Fruit fly (Drosophila melanogaster) whole organism, embryonic: ENCODE measurements around the gene CG14515.

Experiments used
- ATbp ChIP-seq: fragments of 200-800 bp; sonication (Bioruptor generic); optimal IDR thresholded peaks from 2 replicates; lab custom pipeline; 2017; ENCODE audit warnings: missing biosample characterization, mild to moderate bottlenecking, missing genetic modification characterization, missing genetic modification reagents
- B-H1 ChIP-seq: fragments of 200-800 bp; sonication (Bioruptor generic); IDR thresholded peaks from 3 replicates; pipeline ENCODE4 v1.3.6; 2022; ENCODE audit warnings: missing biosample characterization, missing genetic modification characterization
- CG11504 ChIP-seq: fragments of 200-800 bp; sonication (Bioruptor generic); optimal IDR thresholded peaks from 3 replicates; lab custom pipeline; 2019; ENCODE audit warnings: missing biosample characterization, mild to moderate bottlenecking, missing genetic modification characterization, moderate library complexity
- CG12219 ChIP-seq: fragments of 200-800 bp; sonication (Bioruptor generic); optimal IDR thresholded peaks from 3 replicates; lab custom pipeline; 2018; ENCODE audit warnings: missing biosample characterization, mild to moderate bottlenecking, missing genetic modification characterization
- CG12236 ChIP-seq: fragments of 200-800 bp; sonication (Bioruptor generic); optimal IDR thresholded peaks from 2 replicates; lab custom pipeline; 2016; ENCODE audit warnings: missing biosample characterization, missing genetic modification characterization
- CG12659 ChIP-seq: fragments of 200-800 bp; sonication (Bioruptor generic); optimal IDR thresholded peaks from 3 replicates; lab custom pipeline; 2017; ENCODE audit warnings: mild to moderate bottlenecking, missing biosample characterization, missing genetic modification reagents, missing genetic modification characterization
- CG13123 ChIP-seq: fragments of 200-800 bp; sonication (Bioruptor generic); optimal IDR thresholded peaks from 2 replicates; lab custom pipeline; 2016; ENCODE audit warnings: missing biosample characterization, missing genetic modification characterization
- CG1603 ChIP-seq: fragments of 200-800 bp; sonication (Bioruptor generic); optimal IDR thresholded peaks from 2 replicates; lab custom pipeline; 2019; ENCODE audit warnings: missing biosample characterization, mild to moderate bottlenecking, missing genetic modification characterization, moderate library complexity
- CG16813 ChIP-seq: fragments of 200-800 bp; sonication (Bioruptor generic); IDR thresholded peaks from 3 replicates; pipeline ENCODE4 v1.3.6; 2022; ENCODE audit warnings: missing biosample characterization, missing genetic modification characterization; ENCODE audit not compliant: partially characterized antibody
- CG17385 ChIP-seq: fragments of 200-800 bp; sonication (Bioruptor generic); optimal IDR thresholded peaks from 3 replicates; lab custom pipeline; 2018; ENCODE audit warnings: missing biosample characterization, mild to moderate bottlenecking, missing genetic modification characterization
- CG30020 ChIP-seq: fragments of 200-800 bp; optimal IDR thresholded peaks from 2 replicates; lab custom pipeline; 2019; ENCODE audit warnings: missing biosample characterization, mild to moderate bottlenecking, missing genetic modification characterization, moderate library complexity
- CG31441 ChIP-seq: fragments of 200-800 bp; sonication (Bioruptor generic); IDR thresholded peaks from 2 replicates; pipeline ENCODE4 v1.3.6; 2022; ENCODE audit warnings: missing biosample characterization, missing genetic modification characterization
- CG34224 ChIP-seq: fragments of 200-800 bp; sonication (Bioruptor generic); IDR thresholded peaks from 3 replicates; pipeline ENCODE4 v1.3.6; 2022; ENCODE audit warnings: missing biosample characterization, missing genetic modification characterization; ENCODE audit not compliant: partially characterized antibody
- CG34422 ChIP-seq: fragments of 200-800 bp; sonication (Bioruptor generic); IDR thresholded peaks from 3 replicates; pipeline ENCODE4 v1.3.6; 2022; ENCODE audit warnings: missing biosample characterization, missing genetic modification characterization
- CG4282 ChIP-seq: fragments of 200-800 bp; sonication (Bioruptor generic); optimal IDR thresholded peaks from 2 replicates; lab custom pipeline; 2016; ENCODE audit warnings: missing biosample characterization, missing genetic modification characterization
- CG4328 ChIP-seq: fragments of 200-800 bp; sonication (Bioruptor generic); optimal IDR thresholded peaks from 3 replicates; lab custom pipeline; 2017; ENCODE audit warnings: missing biosample characterization, missing genetic modification reagents, missing genetic modification characterization
- CG4617 ChIP-seq: fragments of 200-800 bp; sonication (Bioruptor generic); optimal IDR thresholded peaks from 3 replicates; lab custom pipeline; 2016; ENCODE audit warnings: missing biosample characterization, missing genetic modification characterization, borderline replicate concordance
- Chrac-16 ChIP-seq: fragments of 200-800 bp; sonication (Bioruptor generic); optimal IDR thresholded peaks from 3 replicates; lab custom pipeline; 2016; ENCODE audit warnings: missing biosample characterization, missing genetic modification characterization
- Deaf1 ChIP-seq: fragments of 200-800 bp; optimal IDR thresholded peaks from 3 replicates; lab custom pipeline; 2019; ENCODE audit warnings: missing biosample characterization, mild to moderate bottlenecking, missing genetic modification characterization, moderate library complexity
- Kr ChIP-seq: fragments of 200-800 bp; sonication (Bioruptor generic); optimal IDR thresholded peaks from 2 replicates; lab custom pipeline; 2017; ENCODE audit warnings: missing biosample characterization, mild to moderate bottlenecking, missing genetic modification characterization
- Lhr ChIP-seq: fragments of 200-800 bp; sonication (Bioruptor generic); optimal IDR thresholded peaks from 3 replicates; lab custom pipeline; 2017; ENCODE audit warnings: mild to moderate bottlenecking, missing biosample characterization, missing genetic modification reagents, missing genetic modification characterization
- Meics ChIP-seq: fragments of 200-800 bp; sonication (Bioruptor generic); optimal IDR thresholded peaks from 2 replicates; lab custom pipeline; 2017; ENCODE audit warnings: missing biosample characterization, mild to moderate bottlenecking, missing genetic modification characterization
- Neu2 ChIP-seq: fragments of 200-800 bp; sonication (Bioruptor generic); optimal IDR thresholded peaks from 3 replicates; lab custom pipeline; 2016; ENCODE audit warnings: missing biosample characterization, missing genetic modification characterization, borderline replicate concordance
- Nf-YB ChIP-seq: fragments of 200-800 bp; sonication (Bioruptor generic); optimal IDR thresholded peaks from 3 replicates; lab custom pipeline; 2019; ENCODE audit warnings: missing biosample characterization, mild to moderate bottlenecking, missing genetic modification characterization, moderate library complexity
- Oaz ChIP-seq: fragments of 200-800 bp; sonication (Bioruptor generic); IDR thresholded peaks from 2 replicates; pipeline ENCODE4 v1.3.6; 2022; ENCODE audit warnings: missing biosample characterization, missing genetic modification characterization
- Oli ChIP-seq: fragments of 200-800 bp; sonication (Bioruptor generic); optimal IDR thresholded peaks from 2 replicates; lab custom pipeline; 2018; ENCODE audit warnings: missing biosample characterization, mild to moderate bottlenecking, missing genetic modification characterization, moderate library complexity
- Ptx1 ChIP-seq: fragments of 200-800 bp; sonication (Bioruptor generic); IDR thresholded peaks from 2 replicates; pipeline ENCODE4 v1.3.6; 2022; ENCODE audit warnings: missing biosample characterization, missing genetic modification characterization
- Rx ChIP-seq: fragments of 200-800 bp; sonication (Bioruptor generic); IDR thresholded peaks from 2 replicates; pipeline ENCODE4 v1.3.6; 2022; ENCODE audit warnings: missing biosample characterization, missing genetic modification characterization
- Six4 ChIP-seq: fragments of 200-800 bp; sonication (Bioruptor generic); optimal IDR thresholded peaks from 2 replicates; lab custom pipeline; 2016; ENCODE audit warnings: missing biosample characterization, missing genetic modification characterization
- Sox102F ChIP-seq: fragments of 200-800 bp; sonication (Bioruptor generic); optimal IDR thresholded peaks from 2 replicates; lab custom pipeline; 2018; ENCODE audit warnings: missing biosample characterization, mild to moderate bottlenecking, missing genetic modification characterization, moderate library complexity
- Vsx1 ChIP-seq: fragments of 200-800 bp; sonication (Bioruptor generic); optimal IDR thresholded peaks from 2 replicates; lab custom pipeline; 2017; ENCODE audit warnings: missing biosample characterization, mild to moderate bottlenecking, missing genetic modification characterization, missing genetic modification reagents
- ara ChIP-seq: fragments of 200-800 bp; sonication (Bioruptor generic); IDR thresholded peaks from 2 replicates; pipeline ENCODE4 v1.3.6; 2022; ENCODE audit warnings: missing biosample characterization, missing genetic modification characterization
- ase ChIP-seq: fragments of 200-800 bp; sonication (Bioruptor generic); IDR thresholded peaks from 3 replicates; pipeline ENCODE4 v1.3.6; 2022; ENCODE audit warnings: missing biosample characterization, missing genetic modification characterization
- bcd ChIP-seq: fragments of 200-800 bp; sonication (Bioruptor generic); optimal IDR thresholded peaks from 2 replicates; lab custom pipeline; 2017; ENCODE audit warnings: missing biosample characterization, mild to moderate bottlenecking, missing genetic modification characterization
- chm ChIP-seq: fragments of 200-800 bp; sonication (Bioruptor generic); IDR thresholded peaks from 2 replicates; pipeline ENCODE4 v1.3.6; 2022; ENCODE audit warnings: missing biosample characterization, missing genetic modification characterization
- corto ChIP-seq: fragments of 200-800 bp; sonication (Bioruptor generic); optimal IDR thresholded peaks from 2 replicates; lab custom pipeline; 2016; ENCODE audit warnings: missing biosample characterization, mild to moderate bottlenecking, missing genetic modification characterization, moderate library complexity
- dan ChIP-seq: fragments of 200-800 bp; sonication (Bioruptor generic); IDR thresholded peaks from 2 replicates; pipeline ENCODE4 v1.3.6; 2022; ENCODE audit warnings: missing biosample characterization, missing genetic modification characterization
- exex ChIP-seq: fragments of 200-800 bp; sonication (Bioruptor generic); optimal IDR thresholded peaks from 4 replicates; lab custom pipeline; 2018; ENCODE audit warnings: missing biosample characterization, mild to moderate bottlenecking, missing genetic modification characterization, moderate library complexity
- gem ChIP-seq: fragments of 200-800 bp; sonication (Bioruptor generic); optimal IDR thresholded peaks from 2 replicates; lab custom pipeline; 2019; ENCODE audit warnings: missing biosample characterization, mild to moderate bottlenecking, missing genetic modification characterization, moderate library complexity
- inv ChIP-seq: fragments of 200-800 bp; sonication (Bioruptor generic); IDR thresholded peaks from 2 replicates; pipeline ENCODE4 v1.3.6; 2022; ENCODE audit warnings: missing biosample characterization, missing genetic modification characterization; ENCODE audit not compliant: partially characterized antibody
- pfk ChIP-seq: fragments of 200-800 bp; sonication (Bioruptor generic); optimal IDR thresholded peaks from 2 replicates; lab custom pipeline; 2018; ENCODE audit warnings: missing biosample characterization, mild to moderate bottlenecking, missing genetic modification characterization, moderate library complexity
- pita ChIP-seq: fragments of 200-800 bp; sonication (Bioruptor generic); optimal IDR thresholded peaks from 2 replicates; lab custom pipeline; 2017; ENCODE audit warnings: missing biosample characterization, mild to moderate bottlenecking, missing genetic modification characterization
- shn ChIP-seq: fragments of 200-800 bp; sonication (Bioruptor generic); optimal IDR thresholded peaks from 3 replicates; lab custom pipeline; 2016; ENCODE audit warnings: missing biosample characterization, missing genetic modification characterization
- slou ChIP-seq: fragments of 200-800 bp; sonication (Bioruptor generic); optimal IDR thresholded peaks from 3 replicates; lab custom pipeline; 2016; ENCODE audit warnings: missing biosample characterization, missing genetic modification characterization
- slp2 ChIP-seq: fragments of 200-800 bp; sonication (Bioruptor generic); optimal IDR thresholded peaks from 2 replicates; lab custom pipeline; 2016; ENCODE audit warnings: missing biosample characterization, missing genetic modification characterization
- sna ChIP-seq: fragments of 200-800 bp; sonication (Bioruptor generic); IDR thresholded peaks from 2 replicates; pipeline ENCODE4 v1.3.6; 2022; ENCODE audit warnings: missing biosample characterization, missing genetic modification characterization; ENCODE audit not compliant: partially characterized antibody
- toy ChIP-seq: fragments of 200-800 bp; sonication (Bioruptor generic); IDR thresholded peaks from 2 replicates; pipeline ENCODE4 v1.3.6; 2022; ENCODE audit warnings: missing biosample characterization, missing genetic modification characterization
- zen ChIP-seq: fragments of 200-800 bp; sonication (Bioruptor generic); optimal IDR thresholded peaks from 3 replicates; lab custom pipeline; 2018; ENCODE audit warnings: missing biosample characterization, mild to moderate bottlenecking, missing genetic modification characterization, moderate library complexity
- zfh1 ChIP-seq: fragments of 200-800 bp; sonication (Bioruptor generic); IDR thresholded peaks from 3 replicates; pipeline ENCODE4 v1.3.6; 2022; ENCODE audit warnings: missing biosample characterization, missing genetic modification characterization

The CG14515 gene

DNA sequence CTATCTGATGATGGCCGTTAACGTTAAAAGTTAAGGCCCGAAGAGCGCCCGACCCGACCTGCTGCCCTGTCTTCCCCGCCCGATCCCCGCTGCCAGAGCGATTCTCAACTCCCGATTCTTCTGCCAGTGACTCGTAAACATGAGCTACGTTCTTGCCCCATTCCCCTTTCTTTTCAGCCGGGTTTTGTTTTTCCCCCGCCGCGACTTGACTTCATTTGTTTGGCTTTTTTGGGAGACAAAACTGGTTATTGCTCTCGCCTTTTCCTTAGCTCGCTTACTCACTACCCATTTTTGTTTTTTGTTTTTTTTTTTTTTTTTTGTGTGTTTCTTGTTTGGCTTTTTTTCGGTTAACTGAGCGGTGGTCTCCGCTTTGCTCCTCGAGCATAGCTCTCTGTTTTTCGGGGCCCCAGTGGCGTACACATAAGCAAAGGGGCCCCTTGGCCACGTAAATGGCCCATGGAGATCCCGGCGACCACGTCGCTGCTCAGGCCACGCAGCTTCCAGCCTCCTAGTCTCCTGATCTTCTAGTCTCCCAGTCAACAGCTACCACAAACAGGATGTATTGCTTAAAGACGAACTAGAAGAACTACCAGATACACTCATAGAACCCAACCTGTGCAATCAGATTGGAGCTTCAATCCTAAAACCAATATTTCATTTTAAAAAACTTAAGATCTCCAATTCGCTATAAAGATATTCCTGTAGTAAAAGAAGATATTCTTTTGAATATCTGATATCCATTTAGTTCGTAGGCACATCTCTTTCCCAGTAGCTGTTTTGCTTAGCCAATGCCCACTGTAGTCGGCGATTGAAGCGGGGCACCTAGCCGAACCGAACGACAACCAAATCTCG, 13.4 kb downstream of the CG14515 start (continued):
- no peak for TF ChIP-seq Ptx1 (GFP tag; lab: Robert Waterston, UW)
- no peak for TF ChIP-seq chm
- no peak for TF ChIP-seq Nf-YB (GFP tag; lab: Kevin White, UChicago)
- no peak for TF ChIP-seq CG30020 (tag; lab: Kevin White, UChicago)
- no peak for TF ChIP-seq CG4328 (GFP tag; lab: Kevin White, UChicago)
- no peak for TF ChIP-seq CG11504 (tag; lab: Kevin White, UChicago)
- no peak for TF ChIP-seq CG12659 (GFP tag; lab: Kevin White, UChicago)
- no peak for TF ChIP-seq bcd (GFP tag; lab: Kevin White, UChicago)
- TF ChIP-seq slp2: no peak
- TF ChIP-seq CG31441 (GFP tag; lab: Robert Waterston, UW): peak; percentile 48
- no peak for TF ChIP-seq ara
- TF ChIP-seq pita (GFP tag; lab: Kevin White, UChicago): no peak
- no peak for TF ChIP-seq toy (GFP tag; lab: Robert Waterston, UW)
- no peak for TF ChIP-seq dan (GFP tag; lab: Robert Waterston, UW)
- TF ChIP-seq CG4282 (GFP tag; lab: Kevin White, UChicago): no peak
- no peak for TF ChIP-seq CG13123 (GFP tag; lab: Kevin White, UChicago)
- no peak for TF ChIP-seq CG4617
- no peak for TF ChIP-seq Sox102F
- TF ChIP-seq B-H1 (GFP tag; lab: Robert Waterston, UW): no peak
- no peak for TF ChIP-seq ATbp (GFP tag; lab: Kevin White, UChicago)
- no peak for TF ChIP-seq CG34422
- TF ChIP-seq CG1603 (tag; lab: Kevin White, UChicago): peak; percentile 49
- TF ChIP-seq zen (tag; lab: Kevin White, UChicago): no peak
- 0 out of 3 replicates have a peak, but pooled peaks have one; percentile 31 for TF ChIP-seq zfh1 (GFP tag; lab: Robert Waterston, UW)
- no peak for TF ChIP-seq inv (GFP tag; lab: Robert Waterston, UW)
- TF ChIP-seq CG16813 (GFP tag; lab: Robert Waterston, UW): no peak
- no peak for TF ChIP-seq Lhr (GFP tag; lab: Kevin White, UChicago)
- TF ChIP-seq CG12236 (GFP tag; lab: Kevin White, UChicago): no peak
- TF ChIP-seq Neu2 (GFP tag; lab: Kevin White, UChicago): no peak
- TF ChIP-seq exex (tag; lab: Kevin White, UChicago): no peak
- TF ChIP-seq Chrac-16 (GFP tag; lab: Kevin White, UChicago): peak; percentile 22
- no peak for TF ChIP-seq Six4 (GFP tag; lab: Kevin White, UChicago)
- TF ChIP-seq sna (GFP tag; lab: Robert Waterston, UW): no peak
- TF ChIP-seq shn (GFP tag; lab: Kevin White, UChicago): no peak
- no peak for TF ChIP-seq Oaz
- TF ChIP-seq ase (GFP tag; lab: Robert Waterston, UW): no peak
- TF ChIP-seq slou (GFP tag; lab: Kevin White, UChicago): no peak
- peak; percentile 72 for TF ChIP-seq Deaf1 (tag; lab: Kevin White, UChicago)
- TF ChIP-seq CG34224: no peak
- TF ChIP-seq Oli (tag; lab: Kevin White, UChicago): peak; percentile 20
- peak; percentile 56 for TF ChIP-seq gem (tag; lab: Kevin White, UChicago)
- no peak for TF ChIP-seq Meics (GFP tag; lab: Kevin White, UChicago)
- TF ChIP-seq pfk (GFP tag; lab: Kevin White, UChicago): no peak
- no peak for TF ChIP-seq Kr
- TF ChIP-seq CG12219 (GFP tag; lab: Kevin White, UChicago): no peak
- no peak for TF ChIP-seq Vsx1 (GFP tag; lab: Kevin White, UChicago)
- TF ChIP-seq CG17385: no peak
- TF ChIP-seq corto (GFP tag; lab: Kevin White, UChicago): peak; percentile 40
- no peak for TF ChIP-seq Rx
